Fruit fly (Drosophila melanogaster): ENCODE measurements around the gene CG18558.

The CG18558 gene

dm6 chr2L:2856960-2857584, 12.8 kb upstream of the CG18558 start, which contains the start of gene CG2991 (continued):
- TF ChIP-seq NFAT (GFP tag; IDR thresholded peaks at IDR 0.05), result no peak
- peak; percentile 99 for TF ChIP-seq her (GFP tag; optimal IDR thresholded peaks at IDR 0.05)
- peak; percentile 86 for TF ChIP-seq CG42726 (GFP tag; IDR thresholded peaks at IDR 0.05; ENCODE audit: partially characterized antibody)
- peak; percentile 74 for TF ChIP-seq CG2116 (GFP tag; optimal IDR thresholded peaks at IDR 0.05)
- TF ChIP-seq CG11696 (GFP tag; IDR thresholded peaks at IDR 0.05), result no peak
- TF ChIP-seq ftz-f1 (GFP tag; optimal IDR thresholded peaks at IDR 0.05), result peak; percentile 15
- peak; percentile 56 for TF ChIP-seq CTCF (GFP tag; optimal IDR thresholded peaks at IDR 0.05)
- TF ChIP-seq MESR4 (GFP tag; optimal IDR thresholded peaks at IDR 0.05), result peak; percentile 82
- no peak for TF ChIP-seq Nf-YA (GFP tag; IDR thresholded peaks at IDR 0.05)
- peak; percentile 56 for TF ChIP-seq gsb-n (tag; optimal IDR thresholded peaks at IDR 0.05)
- TF ChIP-seq CG4328 (GFP tag; optimal IDR thresholded peaks at IDR 0.05), result no peak
- TF ChIP-seq fd102C (GFP tag; optimal IDR thresholded peaks at IDR 0.05), result no peak
- TF ChIP-seq TFAM (GFP tag; optimal IDR thresholded peaks at IDR 0.05), result no peak
- peak; percentile 15; the same call in 1 of the 2 replicates for TF ChIP-seq CG14014 (GFP tag; IDR thresholded peaks at IDR 0.05)
- TF ChIP-seq CG10147 (GFP tag; optimal IDR thresholded peaks at IDR 0.05), result peak; percentile 36
- TF ChIP-seq CG4282 (GFP tag; optimal IDR thresholded peaks at IDR 0.05), result no peak
- no peak for TF ChIP-seq CG11560 (tag; IDR thresholded peaks at IDR 0.05)
- TF ChIP-seq ato (GFP tag; IDR thresholded peaks at IDR 0.05; ENCODE audit: partially characterized antibody), result peak; percentile 80
- TF ChIP-seq gfzf (GFP tag; optimal IDR thresholded peaks at IDR 0.05), result peak; percentile 92
- no peak for TF ChIP-seq klu (GFP tag; IDR thresholded peaks at IDR 0.05)
- no peak for TF ChIP-seq CG8765 (GFP tag; IDR thresholded peaks at IDR 0.05)
- TF ChIP-seq ATbp (GFP tag; optimal IDR thresholded peaks at IDR 0.05), result no peak
- TF ChIP-seq CG6683 (GFP tag; optimal IDR thresholded peaks at IDR 0.05), result no peak
- peak in 1 of 2 experiments; percentile 97 for TF ChIP-seq insv (GFP tag; optimal IDR thresholded peaks at IDR 0.05)
- no peak for TF ChIP-seq CG10274 (GFP tag; optimal IDR thresholded peaks at IDR 0.05)
- peak; percentile 45 for TF ChIP-seq CHES-1-like (GFP tag; optimal IDR thresholded peaks at IDR 0.05)
- no peak for TF ChIP-seq disco-r (GFP tag; optimal IDR thresholded peaks at IDR 0.05)
- no peak for TF ChIP-seq CG13775 (GFP tag; optimal IDR thresholded peaks at IDR 0.05)
- TF ChIP-seq fd64A (GFP tag; optimal IDR thresholded peaks at IDR 0.05), result no peak
- TF ChIP-seq CG7963 (GFP tag; IDR thresholded peaks at IDR 0.05; ENCODE audit: partially characterized antibody), result peak; percentile 70; the same call in 2 of the 3 replicates
- TF ChIP-seq Sry-δ (GFP tag; optimal IDR thresholded peaks at IDR 0.05), result peak; percentile 96
- peak; percentile 39 for TF ChIP-seq Sin3A (optimal IDR thresholded peaks at IDR 0.05)
- peak; percentile 16 for TF ChIP-seq HLH54F (GFP tag; optimal IDR thresholded peaks at IDR 0.05)
- TF ChIP-seq gro (GFP tag; optimal IDR thresholded peaks at IDR 0.05), result peak; percentile 48
- peak; percentile 38; the same call in 1 of the 2 replicates for TF ChIP-seq rib (GFP tag; IDR thresholded peaks at IDR 0.05)
- no peak for TF ChIP-seq CG10462 (GFP tag; optimal IDR thresholded peaks at IDR 0.05)
- TF ChIP-seq CG13624 (GFP tag; optimal IDR thresholded peaks at IDR 0.05), result peak; percentile 31
- TF ChIP-seq fru (optimal IDR thresholded peaks at IDR 0.05), result no peak
- peak; percentile 52 for TF ChIP-seq D19A (tag; optimal IDR thresholded peaks at IDR 0.05)
- TF ChIP-seq CG10321 (GFP tag; IDR thresholded peaks at IDR 0.05), result no peak
- peak; percentile 87 for TF ChIP-seq bbx (GFP tag; IDR thresholded peaks at IDR 0.05; ENCODE audit: partially characterized antibody)
- TF ChIP-seq CG3407 (GFP tag; optimal IDR thresholded peaks at IDR 0.05), result peak; percentile 12
- no peak for TF ChIP-seq C15 (GFP tag; IDR thresholded peaks at IDR 0.05)
- TF ChIP-seq chinmo (GFP tag; IDR thresholded peaks at IDR 0.05; ENCODE audit: partially characterized antibody), result peak; percentile 90; the same call in 3 of the 4 replicates
- no peak for TF ChIP-seq crol (GFP tag; IDR thresholded peaks at IDR 0.05)
- no peak for TF ChIP-seq dati (GFP tag; IDR thresholded peaks at IDR 0.05)
- no peak for TF ChIP-seq lola (GFP tag; optimal IDR thresholded peaks at IDR 0.05)
- no peak for TF ChIP-seq tll (GFP tag; optimal IDR thresholded peaks at IDR 0.05)
- TF ChIP-seq CG10267 (tag; optimal IDR thresholded peaks at IDR 0.05), result peak; percentile 69
- peak; percentile 69 for TF ChIP-seq YL-1 (GFP tag; optimal IDR thresholded peaks at IDR 0.05)
- no peak for TF ChIP-seq CG2875 (GFP tag; optimal IDR thresholded peaks at IDR 0.05)
